Fruit fly (Drosophila melanogaster) whole organism, embryonic: ENCODE data around the gene mRpS31.

Source experiments
- Aef1 ChIP-seq: fragments of 200-800 bp; sonication (Bioruptor generic); IDR thresholded peaks from 3 replicates; pipeline ENCODE4 v1.3.6; 2022; ENCODE audit warnings: missing biosample characterization, missing genetic modification characterization
- BEAF-32 ChIP-seq: fragments of 200-800 bp; sonication (Bioruptor generic); optimal IDR thresholded peaks from 3 replicates; lab custom pipeline; 2017; ENCODE audit warnings: missing biosample characterization, missing genetic modification characterization, mild to moderate bottlenecking, moderate library complexity, missing genetic modification reagents
- CG1024 ChIP-seq: fragments of 200-800 bp; sonication (Bioruptor generic); IDR thresholded peaks from 2 replicates; pipeline ENCODE4 v1.3.6; 2022; ENCODE audit warnings: missing biosample characterization, missing genetic modification characterization
- CG10321 ChIP-seq: fragments of 200-800 bp; sonication (Bioruptor generic); IDR thresholded peaks from 2 replicates; pipeline ENCODE4 v1.3.6; 2022; ENCODE audit warnings: missing biosample characterization, missing genetic modification characterization
- CG10431 ChIP-seq: fragments of 200-800 bp; sonication (Bioruptor generic); optimal IDR thresholded peaks from 3 replicates; lab custom pipeline; 2018; ENCODE audit warnings: missing biosample characterization, mild to moderate bottlenecking, missing genetic modification characterization
- CG10959 ChIP-seq: fragments of 200-800 bp; sonication (Bioruptor generic); IDR thresholded peaks from 2 replicates; pipeline ENCODE4 v1.3.6; 2022; ENCODE audit warnings: missing biosample characterization, missing genetic modification characterization
- CG13296 ChIP-seq: fragments of 200-800 bp; sonication (Bioruptor generic); optimal IDR thresholded peaks from 3 replicates; lab custom pipeline; 2018; ENCODE audit warnings: missing biosample characterization, mild to moderate bottlenecking, missing genetic modification characterization
- CG13894 ChIP-seq: fragments of 200-800 bp; sonication (Bioruptor generic); optimal IDR thresholded peaks from 3 replicates; lab custom pipeline; 2018; ENCODE audit warnings: missing biosample characterization, mild to moderate bottlenecking, missing genetic modification characterization, moderate library complexity
- CG16813 ChIP-seq: fragments of 200-800 bp; sonication (Bioruptor generic); IDR thresholded peaks from 3 replicates; pipeline ENCODE4 v1.3.6; 2022; ENCODE audit warnings: missing biosample characterization, missing genetic modification characterization; ENCODE audit not compliant: partially characterized antibody
- CG1832 ChIP-seq: fragments of 200-800 bp; sonication (Bioruptor generic); optimal IDR thresholded peaks from 2 replicates; lab custom pipeline; 2017; ENCODE audit warnings: missing biosample characterization, mild to moderate bottlenecking, missing genetic modification characterization, inconsistent platforms
- CG32767 ChIP-seq: fragments of 200-800 bp; sonication (Bioruptor generic); IDR thresholded peaks from 2 replicates; pipeline ENCODE4 v1.3.6; 2022; ENCODE audit warnings: missing biosample characterization, missing genetic modification characterization
- CG42726 ChIP-seq: fragments of 200-800 bp; sonication (Bioruptor generic); IDR thresholded peaks from 2 replicates; pipeline ENCODE4 v1.3.6; 2022; ENCODE audit warnings: missing biosample characterization, missing genetic modification characterization; ENCODE audit not compliant: partially characterized antibody
- CG4617 ChIP-seq: fragments of 200-800 bp; sonication (Bioruptor generic); optimal IDR thresholded peaks from 3 replicates; lab custom pipeline; 2016; ENCODE audit warnings: missing biosample characterization, missing genetic modification characterization, borderline replicate concordance
- CG6791 ChIP-seq: fragments of 200-800 bp; sonication (Bioruptor generic); IDR thresholded peaks from 3 replicates; pipeline ENCODE4 v1.3.6; 2022; ENCODE audit warnings: missing biosample characterization, missing genetic modification characterization; ENCODE audit not compliant: partially characterized antibody
- CG7963 ChIP-seq: fragments of 200-800 bp; sonication (Bioruptor generic); IDR thresholded peaks from 3 replicates; pipeline ENCODE4 v1.3.6; 2022; ENCODE audit warnings: missing biosample characterization, missing genetic modification characterization; ENCODE audit not compliant: partially characterized antibody
- CG8281 ChIP-seq: fragments of 200-800 bp; sonication (Bioruptor generic); optimal IDR thresholded peaks from 2 replicates; lab custom pipeline; 2018; ENCODE audit warnings: missing biosample characterization, mild to moderate bottlenecking, missing genetic modification characterization, moderate library complexity
- CG8290 ChIP-seq, 3 experiments: fragments of 200-800 bp; sonication (Bioruptor generic); optimal IDR thresholded peaks; 2 replicates each; lab custom pipeline; 2016 to 2019; ENCODE audit warnings: missing biosample characterization in 3 of 3, missing genetic modification characterization in 3 of 3, mild to moderate bottlenecking in 2 of 3, moderate library complexity in 1 of 3
- CG8388 ChIP-seq: fragments of 200-800 bp; sonication (Bioruptor generic); optimal IDR thresholded peaks from 2 replicates; lab custom pipeline; 2019; ENCODE audit warnings: missing biosample characterization, mild to moderate bottlenecking, missing genetic modification characterization, moderate library complexity
- CoRest ChIP-seq: fragments of 200-800 bp; sonication (Bioruptor generic); optimal IDR thresholded peaks from 3 replicates; lab custom pipeline; 2018; ENCODE audit warnings: missing biosample characterization, mild to moderate bottlenecking, missing genetic modification characterization, moderate library complexity
- Dfd ChIP-seq, 2 experiments: fragments of >200 bp; optimal IDR thresholded peaks; 2 replicates each; lab custom pipeline; 2017; ENCODE audit warnings: missing biosample characterization in 2 of 2, missing genetic modification characterization in 2 of 2
- H2.0 ChIP-seq: fragments of 200-800 bp; sonication (Bioruptor generic); IDR thresholded peaks from 2 replicates; pipeline ENCODE4 v1.3.6; 2022; ENCODE audit warnings: missing biosample characterization, missing genetic modification characterization
- Lpt ChIP-seq: fragments of >200 bp; optimal IDR thresholded peaks from 2 replicates; lab custom pipeline; 2018; ENCODE audit warnings: missing biosample characterization, missing genetic modification characterization
- Poxn ChIP-seq: fragments of 200-800 bp; sonication (Bioruptor generic); IDR thresholded peaks from 2 replicates; pipeline ENCODE4 v1.3.6; 2022; ENCODE audit warnings: missing biosample characterization, missing genetic modification characterization
- Ravus ChIP-seq: fragments of 200-800 bp; sonication (Bioruptor generic); IDR thresholded peaks from 2 replicates; pipeline ENCODE4 v1.3.6; 2022; ENCODE audit warnings: missing biosample characterization, missing genetic modification characterization
- Six4 ChIP-seq: fragments of 200-800 bp; sonication (Bioruptor generic); optimal IDR thresholded peaks from 2 replicates; lab custom pipeline; 2016; ENCODE audit warnings: missing biosample characterization, missing genetic modification characterization
- Sry-δ ChIP-seq: fragments of 200-800 bp; sonication (Bioruptor generic); optimal IDR thresholded peaks from 2 replicates; lab custom pipeline; 2016; ENCODE audit warnings: missing biosample characterization, missing genetic modification characterization
- amos ChIP-seq: fragments of 200-800 bp; sonication (Bioruptor generic); IDR thresholded peaks from 2 replicates; pipeline ENCODE4 v1.3.6; 2022; ENCODE audit warnings: missing biosample characterization, missing genetic modification characterization; ENCODE audit not compliant: partially characterized antibody
- chif ChIP-seq, 2 experiments: fragments of 200-800 bp; sonication (Bioruptor generic); optimal IDR thresholded peaks; 3 replicates each; lab custom pipeline; 2016; ENCODE audit warnings: missing biosample characterization in 2 of 2, missing genetic modification characterization in 2 of 2
- ewg ChIP-seq: fragments of 200-800 bp; sonication (Bioruptor generic); optimal IDR thresholded peaks from 3 replicates; lab custom pipeline; 2017; ENCODE audit warnings: mild to moderate bottlenecking, missing biosample characterization, missing genetic modification reagents, missing genetic modification characterization
- exex ChIP-seq: fragments of 200-800 bp; sonication (Bioruptor generic); optimal IDR thresholded peaks from 4 replicates; lab custom pipeline; 2018; ENCODE audit warnings: missing biosample characterization, mild to moderate bottlenecking, missing genetic modification characterization, moderate library complexity
- fu2 ChIP-seq: fragments of 200-800 bp; sonication (Bioruptor generic); optimal IDR thresholded peaks from 2 replicates; lab custom pipeline; 2016; ENCODE audit warnings: missing biosample characterization, missing genetic modification characterization
- gfzf ChIP-seq: fragments of 200-800 bp; sonication (Bioruptor generic); optimal IDR thresholded peaks from 2 replicates; lab custom pipeline; 2016; ENCODE audit warnings: missing biosample characterization, mild to moderate bottlenecking, missing genetic modification characterization, moderate library complexity
- grn ChIP-seq: fragments of 200-800 bp; sonication (Bioruptor generic); optimal IDR thresholded peaks from 3 replicates; lab custom pipeline; 2017; ENCODE audit warnings: missing biosample characterization, missing genetic modification characterization
- ham ChIP-seq: fragments of 200-800 bp; sonication (Bioruptor generic); IDR thresholded peaks from 2 replicates; pipeline ENCODE4 v1.3.6; 2022; ENCODE audit warnings: missing biosample characterization, missing genetic modification characterization
- jumu ChIP-seq: fragments of 200-800 bp; sonication (Bioruptor generic); optimal IDR thresholded peaks from 3 replicates; lab custom pipeline; 2016; ENCODE audit warnings: missing biosample characterization, missing genetic modification characterization
- lbe ChIP-seq: fragments of 200-800 bp; sonication (Bioruptor generic); optimal IDR thresholded peaks from 2 replicates; lab custom pipeline; 2016; ENCODE audit warnings: missing biosample characterization, mild to moderate bottlenecking, missing genetic modification characterization
- maf-S ChIP-seq: fragments of 200-800 bp; sonication (Bioruptor generic); optimal IDR thresholded peaks from 2 replicates; lab custom pipeline; 2016; ENCODE audit warnings: missing biosample characterization, missing genetic modification characterization
- nerfin-2 ChIP-seq: fragments of 200-800 bp; sonication (Bioruptor generic); IDR thresholded peaks from 2 replicates; pipeline ENCODE4 v1.3.6; 2022; ENCODE audit warnings: missing biosample characterization, missing genetic modification characterization; ENCODE audit not compliant: partially characterized antibody
- pb ChIP-seq: fragments of 200-800 bp; sonication (Bioruptor generic); optimal IDR thresholded peaks from 3 replicates; lab custom pipeline; 2016; ENCODE audit warnings: missing biosample characterization, missing genetic modification characterization
- run ChIP-seq: fragments of 200-800 bp; sonication (Bioruptor generic); optimal IDR thresholded peaks from 3 replicates; lab custom pipeline; 2018; ENCODE audit warnings: missing biosample characterization, mild to moderate bottlenecking, missing genetic modification characterization
- sc ChIP-seq, 3 experiments: fragments of >200 bp in 2 of 3; fragments of 200-800 bp in 1 of 3; sonication (Bioruptor generic) in 1 of 3; optimal IDR thresholded peaks; 2 replicates in 2 of 3; 3 replicates in 1 of 3; lab custom pipeline; 2017; ENCODE audit warnings: mild to moderate bottlenecking in 1 of 3, missing biosample characterization in 1 of 3, missing genetic modification characterization in 1 of 3, missing genetic modification reagents in 1 of 3
- scrt ChIP-seq: fragments of 200-800 bp; sonication (Bioruptor generic); optimal IDR thresholded peaks from 2 replicates; lab custom pipeline; 2018; ENCODE audit warnings: missing biosample characterization, mild to moderate bottlenecking, missing genetic modification characterization, moderate library complexity
- ssp ChIP-seq: fragments of 200-800 bp; sonication (Bioruptor generic); IDR thresholded peaks from 2 replicates; pipeline ENCODE4 v1.3.6; 2022; ENCODE audit warnings: missing biosample characterization, missing genetic modification characterization
- toy ChIP-seq: fragments of 200-800 bp; sonication (Bioruptor generic); IDR thresholded peaks from 2 replicates; pipeline ENCODE4 v1.3.6; 2022; ENCODE audit warnings: missing biosample characterization, missing genetic modification characterization
- vnd ChIP-seq: fragments of 200-800 bp; sonication (Bioruptor generic); IDR thresholded peaks from 3 replicates; pipeline ENCODE4 v1.3.6; 2022; ENCODE audit warnings: missing biosample characterization, missing genetic modification characterization; ENCODE audit not compliant: partially characterized antibody
- wor ChIP-seq: fragments of 200-800 bp; sonication (Bioruptor generic); IDR thresholded peaks from 2 replicates; pipeline ENCODE4 v1.3.6; 2022; ENCODE audit warnings: missing biosample characterization, missing genetic modification characterization
- zfh1 ChIP-seq: fragments of 200-800 bp; sonication (Bioruptor generic); IDR thresholded peaks from 3 replicates; pipeline ENCODE4 v1.3.6; 2022; ENCODE audit warnings: missing biosample characterization, missing genetic modification characterization

The mRpS31 gene

DNA sequence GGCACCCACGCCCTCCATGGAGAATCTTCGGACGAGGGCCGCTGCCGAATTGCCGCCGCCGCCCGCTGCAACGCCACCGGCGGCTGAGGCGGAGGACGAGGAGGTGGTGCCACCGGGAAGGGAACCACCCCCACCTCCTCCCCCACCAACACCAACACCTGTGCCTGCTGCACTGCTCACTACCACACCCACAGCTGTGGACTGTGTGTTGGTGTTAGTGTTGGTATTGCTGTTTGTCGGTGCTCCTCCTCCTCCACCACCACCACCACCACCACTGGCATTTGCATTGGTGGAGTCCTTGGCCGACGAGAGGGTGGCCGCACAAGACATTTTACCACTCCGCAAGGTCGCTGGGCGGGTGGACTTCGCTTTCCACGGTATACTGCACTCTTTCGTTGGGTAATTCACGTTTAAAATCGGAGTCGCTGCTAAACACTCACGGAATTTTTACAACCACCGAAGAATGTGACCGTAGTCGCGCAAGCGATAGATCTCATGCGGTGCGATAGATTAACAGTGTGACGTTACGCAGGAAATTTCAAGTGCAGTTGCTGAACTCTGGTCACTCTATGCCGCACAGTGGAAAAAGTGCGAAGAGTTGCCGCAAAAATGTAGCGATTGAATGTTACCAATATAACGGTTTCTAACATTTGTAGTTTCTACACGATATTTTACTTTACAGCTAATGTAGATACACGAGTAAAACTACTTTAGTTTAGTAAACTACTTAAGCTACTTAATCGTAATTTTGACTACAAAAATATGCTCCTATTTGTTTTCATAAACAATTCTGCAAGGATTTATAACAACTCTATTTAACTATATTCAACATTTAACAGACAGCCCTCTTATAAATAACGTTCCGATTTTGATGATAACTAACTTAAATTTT lies 6.6 kb downstream of the mRpS31 start, which contains the start of gene mib1 (continued):
- TF ChIP-seq run (no peak), CG10321 (no peak), CG8281 (tag; lab: Kevin White, UChicago) (no peak), Six4 (GFP tag; lab: Kevin White, UChicago) (no peak), CG8388 (no peak), lbe (GFP tag; lab: Kevin White, UChicago) (no peak), jumu (GFP tag; lab: Kevin White, UChicago) (no peak), CG42726 (GFP tag; lab: Robert Waterston, UW) (peak; percentile 94), Aef1 (0 out of 3 replicates have a peak, but pooled peaks have one; percentile 19), CoRest (peak; percentile 39), nerfin-2 (GFP tag; lab: Robert Waterston, UW) (peak; percentile 71), pb (no peak), CG32767 (GFP tag; lab: Robert Waterston, UW) (0 out of 2 replicates have a peak, but pooled peaks have one; percentile 20), exex (tag; lab: Kevin White, UChicago) (no peak), Ravus (GFP tag; lab: Robert Waterston, UW) (no peak), vnd (GFP tag; lab: Robert Waterston, UW) (peak; percentile 82), ham (GFP tag; lab: Robert Waterston, UW) (0 out of 2 replicates have a peak, but pooled peaks have one; percentile 7), CG6791 (GFP tag; lab: Robert Waterston, UW) (peak; percentile 93), CG13894 (tag; lab: Kevin White, UChicago) (peak; percentile 48), Poxn (no peak), CG7963 (peak; percentile 80), CG8290 (GFP tag; optimal IDR thresholded peaks at IDR 0.05; lab: Kevin White, UChicago) (peak; percentile 34), CG8290 (tag; optimal IDR thresholded peaks at IDR 0.05; lab: Kevin White, UChicago) (peak in 1 of 2 experiments; percentile 92), ewg (GFP tag; lab: Kevin White, UChicago) (peak; percentile 32), CG10431 (no peak), fu2 (GFP tag; lab: Kevin White, UChicago) (peak; percentile 43), toy (GFP tag; lab: Robert Waterston, UW) (no peak), CG13296 (GFP tag; lab: Kevin White, UChicago) (peak; percentile 45), maf-S (GFP tag; lab: Kevin White, UChicago) (no peak), BEAF-32 (GFP tag; lab: Kevin White, UChicago) (peak; percentile 92), CG1024 (GFP tag; lab: Robert Waterston, UW) (no peak), CG1832 (GFP tag; lab: Kevin White, UChicago) (no peak), Dfd (GFP tag; optimal IDR thresholded peaks at IDR 0.05; lab: Kevin White, UChicago) (no peak), CG10959 (GFP tag; lab: Robert Waterston, UW) (no peak), chif (GFP tag; optimal IDR thresholded peaks at IDR 0.05; lab: Kevin White, UChicago) (peak in 1 of 2 experiments; percentile 15), zfh1 (peak; percentile 35; the same call in 2 of the 3 replicates), grn (GFP tag; lab: Kevin White, UChicago) (no peak), scrt (GFP tag; lab: Kevin White, UChicago) (peak; percentile 47), H2.0 (GFP tag; lab: Robert Waterston, UW) (no peak), Lpt (GFP tag; lab: Kevin White, UChicago) (no peak), CG16813 (GFP tag; lab: Robert Waterston, UW) (peak; percentile 92), ssp (GFP tag; lab: Robert Waterston, UW) (no peak), wor (GFP tag; lab: Robert Waterston, UW) (no peak), gfzf (peak; percentile 97), Sry-δ (peak; percentile 79), amos (GFP tag; lab: Robert Waterston, UW) (peak; percentile 93), CG4617 (GFP tag; lab: Kevin White, UChicago) (peak; percentile 75), sc (optimal IDR thresholded peaks at IDR 0.05; lab: Kevin White, UChicago) (no peak), sc (GFP tag; optimal IDR thresholded peaks at IDR 0.05; lab: Kevin White, UChicago) (no peak)
